Fruit fly (Drosophila melanogaster) whole organism, adult: ENCODE measurements around the gene CG4872.

Experiments used
- CG11617 ChIP-seq: fragments of 200-800 bp; sonication (Bioruptor generic); optimal IDR thresholded peaks from 2 replicates; lab custom pipeline; 2017; ENCODE audit warnings: mild to moderate bottlenecking, missing biosample characterization, missing genetic modification reagents, missing genetic modification characterization
- CG12768 ChIP-seq: fragments of 200-800 bp; sonication (Bioruptor generic); optimal IDR thresholded peaks from 2 replicates; lab custom pipeline; 2017; ENCODE audit warnings: missing biosample characterization, missing genetic modification characterization, mild to moderate bottlenecking, moderate library complexity, missing genetic modification reagents
- CG1620 ChIP-seq: fragments of 200-800 bp; sonication (Bioruptor generic); optimal IDR thresholded peaks from 2 replicates; lab custom pipeline; 2016; ENCODE audit warnings: missing biosample characterization, missing genetic modification characterization
- CG7045 ChIP-seq: fragments of 200-800 bp; sonication (Bioruptor generic); optimal IDR thresholded peaks from 2 replicates; lab custom pipeline; 2017; ENCODE audit warnings: missing biosample characterization, mild to moderate bottlenecking, missing genetic modification characterization
- CG7101 ChIP-seq: fragments of 200-800 bp; sonication (Bioruptor generic); optimal IDR thresholded peaks from 2 replicates; lab custom pipeline; 2018; ENCODE audit warnings: missing biosample characterization, mild to moderate bottlenecking, missing genetic modification characterization, moderate library complexity
- Crg-1 ChIP-seq: fragments of 200-800 bp; sonication (Bioruptor generic); optimal IDR thresholded peaks from 2 replicates; lab custom pipeline; 2016; ENCODE audit warnings: missing biosample characterization, missing genetic modification characterization
- Hr96 ChIP-seq: fragments of 200-800 bp; sonication (Bioruptor generic); optimal IDR thresholded peaks from 2 replicates; lab custom pipeline; 2016; ENCODE audit warnings: missing biosample characterization, missing genetic modification characterization
- Mnt ChIP-seq: fragments of 200-800 bp; sonication (Bioruptor generic); optimal IDR thresholded peaks from 2 replicates; lab custom pipeline; 2016; ENCODE audit warnings: missing biosample characterization, mild to moderate bottlenecking, missing genetic modification characterization
- cic ChIP-seq: fragments of 200-800 bp; sonication (Bioruptor generic); optimal IDR thresholded peaks from 2 replicates; lab custom pipeline; 2017; ENCODE audit warnings: missing biosample characterization, mild to moderate bottlenecking, missing genetic modification characterization, moderate library complexity
- cnc ChIP-seq, 2 experiments: fragments of >200 bp; optimal IDR thresholded peaks; 2 replicates each; lab custom pipeline; 2017
- toe ChIP-seq: fragments of 200-800 bp; sonication (Bioruptor generic); optimal IDR thresholded peaks from 2 replicates; lab custom pipeline; 2016; ENCODE audit warnings: missing biosample characterization, missing genetic modification characterization

- TF ChIP-seq Hr96 (no peak), cic (GFP tag; lab: Kevin White, UChicago) (no peak), Crg-1 (GFP tag; lab: Kevin White, UChicago) (no peak), CG7101 (no peak), CG12768 (GFP tag; lab: Kevin White, UChicago) (no peak), cnc (optimal IDR thresholded peaks at IDR 0.05; lab: Kevin White, UChicago) (no peak), toe (GFP tag; lab: Kevin White, UChicago) (no peak), CG7045 (GFP tag; lab: Kevin White, UChicago) (no peak), CG1620 (GFP tag; lab: Kevin White, UChicago) (no peak), Mnt (no peak), CG11617 (no peak)
Observed at dm6 chrX:16889510-16889909, 8.4 kb downstream of the CG4872 start, which contains the start of gene CG13002.
